Fruit fly (Drosophila melanogaster) whole organism, embryonic: Measurements from ENCODE around the gene dpy.

Experiments used
- Abd-B ChIP-seq: fragments of 200-800 bp; sonication (Bioruptor generic); optimal IDR thresholded peaks from 2 replicates; lab custom pipeline; 2018; ENCODE audit warnings: missing biosample characterization, mild to moderate bottlenecking, missing genetic modification characterization, moderate library complexity
- Ada2b ChIP-seq: fragments of 200-800 bp; sonication (Bioruptor generic); IDR thresholded peaks from 2 replicates; pipeline ENCODE4 v1.3.6; 2022; ENCODE audit warnings: missing biosample characterization, missing genetic modification characterization
- Antp ChIP-seq: fragments of 200-800 bp; sonication (Bioruptor generic); optimal IDR thresholded peaks from 3 replicates; lab custom pipeline; 2016; ENCODE audit warnings: missing biosample characterization, missing genetic modification characterization
- Bteb2 ChIP-seq: fragments of 200-800 bp; sonication (Bioruptor generic); optimal IDR thresholded peaks from 2 replicates; lab custom pipeline; 2016; ENCODE audit warnings: missing biosample characterization, missing genetic modification characterization
- CG10147 ChIP-seq: fragments of 200-800 bp; sonication (Bioruptor generic); optimal IDR thresholded peaks from 2 replicates; lab custom pipeline; 2019; ENCODE audit warnings: missing biosample characterization, mild to moderate bottlenecking, missing genetic modification characterization, moderate library complexity
- CG10431 ChIP-seq: fragments of 200-800 bp; sonication (Bioruptor generic); optimal IDR thresholded peaks from 3 replicates; lab custom pipeline; 2018; ENCODE audit warnings: missing biosample characterization, mild to moderate bottlenecking, missing genetic modification characterization
- CG11723 ChIP-seq: fragments of 200-800 bp; sonication (Bioruptor generic); optimal IDR thresholded peaks from 2 replicates; lab custom pipeline; 2017; ENCODE audit warnings: missing biosample characterization, mild to moderate bottlenecking, missing genetic modification characterization
- CG12071 ChIP-seq: fragments of 200-800 bp; sonication (Bioruptor generic); optimal IDR thresholded peaks from 3 replicates; lab custom pipeline; 2018; ENCODE audit warnings: missing biosample characterization, mild to moderate bottlenecking, missing genetic modification characterization
- CG15073 ChIP-seq: fragments of 200-800 bp; sonication (Bioruptor generic); optimal IDR thresholded peaks from 2 replicates; lab custom pipeline; 2016; ENCODE audit warnings: missing biosample characterization, missing genetic modification characterization
- CG17802 ChIP-seq: fragments of 200-800 bp; sonication (Bioruptor generic); optimal IDR thresholded peaks from 2 replicates; lab custom pipeline; 2018; ENCODE audit warnings: missing biosample characterization, mild to moderate bottlenecking, missing genetic modification characterization, moderate library complexity
- CG2712 ChIP-seq: fragments of 200-800 bp; optimal IDR thresholded peaks from 3 replicates; lab custom pipeline; 2019; ENCODE audit warnings: missing biosample characterization, mild to moderate bottlenecking, missing genetic modification characterization, moderate library complexity
- CG30403 ChIP-seq: fragments of 200-800 bp; sonication (Bioruptor generic); optimal IDR thresholded peaks from 3 replicates; lab custom pipeline; 2016; ENCODE audit warnings: missing biosample characterization, missing genetic modification characterization
- CG31441 ChIP-seq: fragments of 200-800 bp; sonication (Bioruptor generic); IDR thresholded peaks from 2 replicates; pipeline ENCODE4 v1.3.6; 2022; ENCODE audit warnings: missing biosample characterization, missing genetic modification characterization
- CG32532 ChIP-seq: fragments of 200-800 bp; sonication (Bioruptor generic); IDR thresholded peaks from 2 replicates; pipeline ENCODE4 v1.3.6; 2022; ENCODE audit warnings: missing biosample characterization, missing genetic modification characterization
- CG3407 ChIP-seq: fragments of 200-800 bp; sonication (Bioruptor generic); optimal IDR thresholded peaks from 2 replicates; lab custom pipeline; 2018; ENCODE audit warnings: missing biosample characterization, mild to moderate bottlenecking, missing genetic modification characterization
- CG4404 ChIP-seq: fragments of 200-800 bp; sonication (Bioruptor generic); IDR thresholded peaks from 2 replicates; pipeline ENCODE4 v1.3.6; 2022; ENCODE audit warnings: missing biosample characterization, missing genetic modification characterization
- CG6175 ChIP-seq: fragments of 200-800 bp; sonication (Bioruptor generic); IDR thresholded peaks from 3 replicates; pipeline ENCODE4 v1.3.6; 2022; ENCODE audit warnings: missing biosample characterization, missing genetic modification characterization
- CG6689 ChIP-seq: fragments of 200-800 bp; sonication (Bioruptor generic); IDR thresholded peaks from 2 replicates; pipeline ENCODE4 v1.3.6; 2022; ENCODE audit warnings: missing biosample characterization, missing genetic modification characterization
- CG7839 ChIP-seq: fragments of 200-800 bp; sonication (Bioruptor generic); optimal IDR thresholded peaks from 3 replicates; lab custom pipeline; 2018; ENCODE audit warnings: missing biosample characterization, mild to moderate bottlenecking, missing genetic modification characterization, moderate library complexity
- CG7928 ChIP-seq: fragments of 200-800 bp; sonication (Bioruptor generic); optimal IDR thresholded peaks from 2 replicates; lab custom pipeline; 2017; ENCODE audit warnings: missing biosample characterization, mild to moderate bottlenecking, missing genetic modification characterization
- CG9437 ChIP-seq: fragments of 200-800 bp; sonication (Bioruptor generic); optimal IDR thresholded peaks from 2 replicates; lab custom pipeline; 2018; ENCODE audit warnings: missing biosample characterization, mild to moderate bottlenecking, missing genetic modification characterization
- CkIIα-i1 ChIP-seq: fragments of 200-800 bp; sonication (Bioruptor generic); IDR thresholded peaks from 2 replicates; pipeline ENCODE4 v1.3.6; 2022; ENCODE audit warnings: missing biosample characterization, missing genetic modification characterization
- D19A ChIP-seq: fragments of 200-800 bp; optimal IDR thresholded peaks from 3 replicates; lab custom pipeline; 2019; ENCODE audit warnings: missing biosample characterization, mild to moderate bottlenecking, missing genetic modification characterization, moderate library complexity
- D19B ChIP-seq: fragments of 200-800 bp; sonication (Bioruptor generic); optimal IDR thresholded peaks from 2 replicates; lab custom pipeline; 2017; ENCODE audit warnings: missing biosample characterization, mild to moderate bottlenecking, missing genetic modification characterization
- Dbx ChIP-seq: fragments of 200-800 bp; sonication (Bioruptor generic); IDR thresholded peaks from 3 replicates; pipeline ENCODE4 v1.3.6; 2022; ENCODE audit warnings: missing biosample characterization, missing genetic modification characterization
- E2f1 ChIP-seq: fragments of 200-800 bp; sonication (Bioruptor generic); IDR thresholded peaks from 2 replicates; pipeline ENCODE4 v1.3.6; 2022; ENCODE audit warnings: missing biosample characterization, missing genetic modification characterization
- E2f2 ChIP-seq: fragments of 200-800 bp; sonication (Bioruptor generic); IDR thresholded peaks from 2 replicates; pipeline ENCODE4 v1.3.6; 2022; ENCODE audit warnings: missing biosample characterization, missing genetic modification characterization
- Hr39 ChIP-seq: fragments of >200 bp; optimal IDR thresholded peaks from 2 replicates; lab custom pipeline; 2017
- Hr78 ChIP-seq, 2 experiments: fragments of 200-800 bp in 1 of 2; fragments of >200 bp in 1 of 2; sonication (Bioruptor generic) in 1 of 2; optimal IDR thresholded peaks; 2 replicates each; lab custom pipeline; 2017 to 2019; ENCODE audit warnings: missing biosample characterization in 2 of 2, missing genetic modification characterization in 2 of 2, mild to moderate bottlenecking in 1 of 2, moderate library complexity in 1 of 2
- MTF-1 ChIP-seq: fragments of 200-800 bp; sonication (Bioruptor generic); optimal IDR thresholded peaks from 2 replicates; lab custom pipeline; 2018; ENCODE audit warnings: missing biosample characterization, mild to moderate bottlenecking, missing genetic modification characterization, borderline replicate concordance
- Myb ChIP-seq: fragments of 200-800 bp; sonication (Bioruptor generic); optimal IDR thresholded peaks from 2 replicates; lab custom pipeline; 2016; ENCODE audit warnings: missing biosample characterization, missing genetic modification characterization
- Neu2 ChIP-seq: fragments of 200-800 bp; sonication (Bioruptor generic); optimal IDR thresholded peaks from 3 replicates; lab custom pipeline; 2016; ENCODE audit warnings: missing biosample characterization, missing genetic modification characterization, borderline replicate concordance
- Optix ChIP-seq: fragments of 200-800 bp; sonication (Bioruptor generic); IDR thresholded peaks from 3 replicates; pipeline ENCODE4 v1.3.6; 2022; ENCODE audit warnings: missing biosample characterization, missing genetic modification characterization
- PHDP ChIP-seq: fragments of 200-800 bp; sonication (Bioruptor generic); optimal IDR thresholded peaks from 3 replicates; lab custom pipeline; 2018; ENCODE audit warnings: missing biosample characterization, mild to moderate bottlenecking, missing genetic modification characterization, moderate library complexity
- Ptx1 ChIP-seq: fragments of 200-800 bp; sonication (Bioruptor generic); IDR thresholded peaks from 2 replicates; pipeline ENCODE4 v1.3.6; 2022; ENCODE audit warnings: missing biosample characterization, missing genetic modification characterization
- Spps ChIP-seq: fragments of 200-800 bp; sonication (Bioruptor generic); optimal IDR thresholded peaks from 2 replicates; lab custom pipeline; 2018; ENCODE audit warnings: missing biosample characterization, mild to moderate bottlenecking, missing genetic modification characterization
- abd-A ChIP-seq: fragments of 200-800 bp; sonication (Bioruptor generic); optimal IDR thresholded peaks from 3 replicates; lab custom pipeline; 2019; ENCODE audit warnings: missing biosample characterization, mild to moderate bottlenecking, missing genetic modification characterization, moderate library complexity
- bbx ChIP-seq: fragments of 200-800 bp; sonication (Bioruptor generic); IDR thresholded peaks from 2 replicates; pipeline ENCODE4 v1.3.6; 2022; ENCODE audit warnings: missing biosample characterization, missing genetic modification characterization; ENCODE audit not compliant: partially characterized antibody
- caup ChIP-seq: fragments of 200-800 bp; sonication (Bioruptor generic); optimal IDR thresholded peaks from 3 replicates; lab custom pipeline; 2017; ENCODE audit warnings: missing biosample characterization, mild to moderate bottlenecking, missing genetic modification characterization, moderate library complexity; ENCODE audit not compliant: severe bottlenecking
- exex ChIP-seq: fragments of 200-800 bp; sonication (Bioruptor generic); optimal IDR thresholded peaks from 4 replicates; lab custom pipeline; 2018; ENCODE audit warnings: missing biosample characterization, mild to moderate bottlenecking, missing genetic modification characterization, moderate library complexity
- gce ChIP-seq: fragments of 200-800 bp; sonication (Bioruptor generic); IDR thresholded peaks from 3 replicates; pipeline ENCODE4 v1.3.6; 2022; ENCODE audit warnings: missing biosample characterization, missing genetic modification characterization
- gsb-n ChIP-seq: fragments of 200-800 bp; sonication (Bioruptor generic); optimal IDR thresholded peaks from 3 replicates; lab custom pipeline; 2018; ENCODE audit warnings: missing biosample characterization, mild to moderate bottlenecking, missing genetic modification characterization
- hb ChIP-seq: fragments of 200-800 bp; sonication (Bioruptor generic); IDR thresholded peaks from 3 replicates; pipeline ENCODE4 v1.3.6; 2022; ENCODE audit warnings: missing biosample characterization, missing genetic modification characterization; ENCODE audit not compliant: partially characterized antibody
- mam ChIP-seq: fragments of 200-800 bp; sonication (Bioruptor generic); optimal IDR thresholded peaks from 3 replicates; lab custom pipeline; 2016; ENCODE audit warnings: missing biosample characterization, missing genetic modification characterization
- nau ChIP-seq: fragments of 200-800 bp; sonication (Bioruptor generic); optimal IDR thresholded peaks from 3 replicates; lab custom pipeline; 2017; ENCODE audit warnings: missing biosample characterization, mild to moderate bottlenecking, missing genetic modification characterization, missing genetic modification reagents
- peb ChIP-seq: fragments of 200-800 bp; sonication (Bioruptor generic); IDR thresholded peaks from 2 replicates; pipeline ENCODE4 v1.3.6; 2022; ENCODE audit warnings: missing biosample characterization, missing genetic modification characterization
- slp2 ChIP-seq: fragments of 200-800 bp; sonication (Bioruptor generic); optimal IDR thresholded peaks from 2 replicates; lab custom pipeline; 2016; ENCODE audit warnings: missing biosample characterization, missing genetic modification characterization
- tap ChIP-seq: fragments of 200-800 bp; optimal IDR thresholded peaks from 3 replicates; lab custom pipeline; 2019; ENCODE audit warnings: missing biosample characterization, mild to moderate bottlenecking, missing genetic modification characterization, moderate library complexity
- tin ChIP-seq: fragments of 200-800 bp; sonication (Bioruptor generic); optimal IDR thresholded peaks from 3 replicates; lab custom pipeline; 2016; ENCODE audit warnings: missing biosample characterization, missing genetic modification characterization
- usp ChIP-seq: fragments of >200 bp; optimal IDR thresholded peaks from 2 replicates; lab custom pipeline; 2017; ENCODE audit warnings: missing biosample characterization, missing genetic modification characterization
- zf30C ChIP-seq: fragments of 200-800 bp; sonication (Bioruptor generic); optimal IDR thresholded peaks from 3 replicates; lab custom pipeline; 2018; ENCODE audit warnings: missing biosample characterization, mild to moderate bottlenecking, missing genetic modification characterization

Gene dpy

dm6 chr2L:4448582-4449016 lies 165.5 kb downstream of the dpy start, which contains the start of gene MFS18 (continued):
- peak; percentile 88 for TF ChIP-seq Myb (GFP tag; lab: Kevin White, UChicago)
- peak; percentile 97 for TF ChIP-seq caup
- peak; percentile 99 for TF ChIP-seq CG6689 (GFP tag; lab: Robert Waterston, UW)
- TF ChIP-seq peb (GFP tag; lab: Robert Waterston, UW), result peak; percentile 99
- TF ChIP-seq bbx (GFP tag; lab: Robert Waterston, UW), result peak; percentile 93
- TF ChIP-seq Hr78 (GFP tag; optimal IDR thresholded peaks at IDR 0.05; lab: Kevin White, UChicago), result no peak
- peak; percentile 99 for TF ChIP-seq tin
- TF ChIP-seq usp (GFP tag; lab: Kevin White, UChicago), result no peak
- TF ChIP-seq CG9437 (GFP tag; lab: Kevin White, UChicago), result peak; percentile 91
- TF ChIP-seq CG30403 (GFP tag; lab: Kevin White, UChicago), result peak; percentile 98
- no peak for TF ChIP-seq Hr39 (lab: Kevin White, UChicago)
- peak; percentile 93 for TF ChIP-seq MTF-1 (GFP tag; lab: Kevin White, UChicago)
- peak; percentile 57 for TF ChIP-seq CG10431
- TF ChIP-seq CG15073, result peak; percentile 80
- peak; percentile 99 for TF ChIP-seq CG31441 (GFP tag; lab: Robert Waterston, UW)
- peak; percentile 98 for TF ChIP-seq gce (GFP tag; lab: Robert Waterston, UW)
- TF ChIP-seq CG6175 (GFP tag; lab: Robert Waterston, UW), result peak; percentile 97
- TF ChIP-seq CkIIα-i1, result peak; percentile 91
- TF ChIP-seq CG10147 (GFP tag; lab: Kevin White, UChicago), result peak; percentile 87
- peak; percentile 92 for TF ChIP-seq CG17802 (tag; lab: Kevin White, UChicago)
- peak; percentile 65 for TF ChIP-seq slp2 (GFP tag; lab: Kevin White, UChicago)
- peak; percentile 97 for TF ChIP-seq gsb-n
- TF ChIP-seq mam, result peak; percentile 97
- peak; percentile 88 for TF ChIP-seq E2f2 (GFP tag; lab: Robert Waterston, UW)
- peak; percentile 97 for TF ChIP-seq Optix (GFP tag; lab: Robert Waterston, UW)
- no peak for TF ChIP-seq abd-A
- TF ChIP-seq Bteb2 (GFP tag; lab: Kevin White, UChicago), result peak; percentile 90
- peak; percentile 83 for TF ChIP-seq hb (GFP tag; lab: Robert Waterston, UW)
- TF ChIP-seq Ada2b (GFP tag; lab: Robert Waterston, UW), result peak; percentile 98
- no peak for TF ChIP-seq nau (GFP tag; lab: Kevin White, UChicago)
- peak; percentile 96 for TF ChIP-seq PHDP (tag; lab: Kevin White, UChicago)
- peak; percentile 88 for TF ChIP-seq D19A (tag; lab: Kevin White, UChicago)
- peak; percentile 94 for TF ChIP-seq D19B (GFP tag; lab: Kevin White, UChicago)
- TF ChIP-seq Ptx1 (GFP tag; lab: Robert Waterston, UW), result peak; percentile 99
- peak; percentile 100 for TF ChIP-seq CG2712 (tag; lab: Kevin White, UChicago)
- TF ChIP-seq zf30C, result no peak
- peak; percentile 89 for TF ChIP-seq CG11723
- TF ChIP-seq Spps (tag; lab: Kevin White, UChicago), result peak; percentile 100
- TF ChIP-seq E2f1, result peak; percentile 99
- peak; percentile 76 for TF ChIP-seq CG7928 (GFP tag; lab: Kevin White, UChicago)
- TF ChIP-seq CG4404 (GFP tag; lab: Robert Waterston, UW), result peak; percentile 98
- peak; percentile 81 for TF ChIP-seq Neu2
- peak; percentile 98 for TF ChIP-seq Dbx (GFP tag; lab: Robert Waterston, UW)
- TF ChIP-seq Antp (GFP tag; lab: Kevin White, UChicago), result peak; percentile 76
- TF ChIP-seq CG7839 (tag; lab: Kevin White, UChicago), result peak; percentile 98
- peak; percentile 97 for TF ChIP-seq CG12071
- TF ChIP-seq Abd-B (GFP tag; lab: Kevin White, UChicago), result peak; percentile 99
- peak; percentile 90 for TF ChIP-seq CG3407 (GFP tag; lab: Kevin White, UChicago)
- TF ChIP-seq exex (tag; lab: Kevin White, UChicago), result peak; percentile 90
- TF ChIP-seq CG32532 (GFP tag; lab: Robert Waterston, UW), result peak; percentile 99
- TF ChIP-seq tap (tag; lab: Kevin White, UChicago), result peak; percentile 98
